Worm (Caenorhabditis elegans) whole organism, L1 larva: ENCODE results near the gene sinh-1.

Experiments used
- C16A3.4 ChIP-seq: fragments of 150-350 bp; optimal IDR thresholded peaks from 2 replicates; lab custom pipeline; 2014; ENCODE audit warnings: missing biosample characterization, missing genetic modification characterization
- aha-1 ChIP-seq: fragments of 150-350 bp; optimal IDR thresholded peaks from 2 replicates; lab custom pipeline; 2014; ENCODE audit warnings: missing biosample characterization, missing genetic modification characterization
- blmp-1 ChIP-seq: fragments of 150-350 bp; optimal IDR thresholded peaks from 2 replicates; lab custom pipeline; 2014; ENCODE audit warnings: missing biosample characterization, missing genetic modification characterization
- ceh-8 ChIP-seq: fragments of 200-800 bp; sonication (Bioruptor generic); optimal IDR thresholded peaks from 2 replicates; lab custom pipeline; 2018; ENCODE audit warnings: mild to moderate bottlenecking, missing genetic modification characterization, moderate library complexity, missing compliant biosample characterization
- ceh-88 ChIP-seq: fragments of 200-800 bp; sonication (Bioruptor generic); IDR thresholded peaks from 2 replicates; pipeline ENCODE4 v1.3.6; 2022; ENCODE audit warnings: missing genetic modification characterization, missing compliant biosample characterization
- ceh-90 ChIP-seq: sonication (generic microtip); optimal IDR thresholded peaks from 2 replicates; lab custom pipeline; 2016; ENCODE audit warnings: missing genetic modification characterization, missing compliant biosample characterization
- dpl-1 ChIP-seq, 3 experiments: fragments of 150-350 bp in 2 of 3; sonication (generic microtip) in 1 of 3; optimal IDR thresholded peaks; 2 replicates each; lab custom pipeline; 2014 to 2017; ENCODE audit warnings: missing biosample characterization in 3 of 3, missing genetic modification characterization in 3 of 3, missing genetic modification reagents in 3 of 3
- efl-1 ChIP-seq, 4 experiments: fragments of 150-350 bp; optimal IDR thresholded peaks in 3 of 4; peaks in 1 of 4; 1 replicate in 1 of 4; 2 replicates in 3 of 4; lab custom pipeline; 2014; ENCODE audit warnings: missing biosample characterization in 2 of 4, missing genetic modification characterization in 2 of 4, missing genetic modification reagents in 2 of 4
- efl-3 ChIP-seq: fragments of 200-800 bp; sonication (Bioruptor generic); optimal IDR thresholded peaks from 2 replicates; lab custom pipeline; 2018; ENCODE audit warnings: mild to moderate bottlenecking, missing genetic modification characterization, missing compliant biosample characterization
- egl-27 ChIP-seq, 2 experiments: fragments of 150-350 bp in 1 of 2; sonication (generic microtip); optimal IDR thresholded peaks; 3 replicates each; lab custom pipeline; 2017 to 2018; ENCODE audit warnings: missing biosample characterization in 2 of 2, missing genetic modification characterization in 2 of 2, missing genetic modification reagents in 2 of 2
- elt-3 ChIP-seq, 6 experiments: fragments of 150-350 bp in 1 of 6; sonication (generic microtip); optimal IDR thresholded peaks; 2 replicates each; lab custom pipeline; 2017 to 2018; ENCODE audit warnings: missing biosample characterization in 6 of 6, missing genetic modification characterization in 6 of 6, inconsistent platforms in 1 of 6
- fkh-10 ChIP-seq: sonication (generic microtip); optimal IDR thresholded peaks from 2 replicates; lab custom pipeline; 2017; ENCODE audit warnings: missing biosample characterization, missing genetic modification reagents, missing genetic modification characterization
- fkh-8 ChIP-seq: sonication (generic microtip); optimal IDR thresholded peaks from 2 replicates; lab custom pipeline; 2016; ENCODE audit warnings: mild to moderate bottlenecking, missing genetic modification characterization, missing compliant biosample characterization
- fos-1 ChIP-seq: fragments of 150-350 bp; optimal IDR thresholded peaks from 2 replicates; lab custom pipeline; 2014; ENCODE audit warnings: missing biosample characterization, missing genetic modification characterization
- grh-1 ChIP-seq: fragments of 200-800 bp; sonication (Bioruptor generic); IDR thresholded peaks from 2 replicates; pipeline ENCODE4 v1.3.6; 2022; ENCODE audit warnings: missing genetic modification reagents, missing genetic modification characterization, missing compliant biosample characterization
- hlh-17 ChIP-seq: fragments of 200-800 bp; sonication (Bioruptor generic); optimal IDR thresholded peaks from 2 replicates; lab custom pipeline; 2018; ENCODE audit warnings: missing genetic modification characterization, mild to moderate bottlenecking, missing compliant biosample characterization, moderate library complexity, borderline replicate concordance
- hlh-4 ChIP-seq: sonication (generic microtip); optimal IDR thresholded peaks from 2 replicates; lab custom pipeline; 2016; ENCODE audit warnings: mild to moderate bottlenecking, missing genetic modification characterization, missing compliant biosample characterization
- jun-1 ChIP-seq: fragments of 150-350 bp; optimal IDR thresholded peaks from 2 replicates; lab custom pipeline; 2014; ENCODE audit warnings: missing biosample characterization, missing genetic modification reagents, missing genetic modification characterization
- lin-13 ChIP-seq: fragments of 150-350 bp; optimal IDR thresholded peaks from 2 replicates; lab custom pipeline; 2014; ENCODE audit warnings: missing biosample characterization, missing genetic modification reagents, missing genetic modification characterization
- lin-14 ChIP-seq: fragments of 200-800 bp; sonication (Bioruptor generic); optimal IDR thresholded peaks from 2 replicates; lab custom pipeline; 2018; ENCODE audit warnings: mild to moderate bottlenecking, missing genetic modification characterization, moderate library complexity, missing compliant biosample characterization
- lin-35 ChIP-seq, 2 experiments: fragments of 150-350 bp; optimal IDR thresholded peaks; 2 replicates each; lab custom pipeline; 2014; ENCODE audit warnings: missing biosample characterization in 2 of 2, missing genetic modification characterization in 2 of 2, missing genetic modification reagents in 2 of 2
- lsy-2 ChIP-seq, 2 experiments: fragments of 150-350 bp; optimal IDR thresholded peaks; 2 replicates each; lab custom pipeline; 2014; ENCODE audit warnings: missing biosample characterization in 2 of 2, missing genetic modification characterization in 2 of 2
- mep-1 ChIP-seq: fragments of 150-350 bp; optimal IDR thresholded peaks from 2 replicates; lab custom pipeline; 2014; ENCODE audit warnings: missing biosample characterization, missing genetic modification characterization
- nhr-20 ChIP-seq: sonication (generic microtip); optimal IDR thresholded peaks from 2 replicates; lab custom pipeline; 2016; ENCODE audit warnings: mild to moderate bottlenecking, missing genetic modification characterization, missing compliant biosample characterization
- nhr-28 ChIP-seq: fragments of 150-350 bp; optimal IDR thresholded peaks from 2 replicates; lab custom pipeline; 2014; ENCODE audit warnings: missing biosample characterization, missing genetic modification characterization
- nhr-47 ChIP-seq: sonication (generic microtip); optimal IDR thresholded peaks from 2 replicates; lab custom pipeline; 2016; ENCODE audit warnings: mild to moderate bottlenecking, missing genetic modification characterization, moderate library complexity, missing compliant biosample characterization
- nhr-71 ChIP-seq: sonication (generic microtip); optimal IDR thresholded peaks from 2 replicates; lab custom pipeline; 2016; ENCODE audit warnings: mild to moderate bottlenecking, missing genetic modification characterization, moderate library complexity, missing compliant biosample characterization
- nhr-77 ChIP-seq: fragments of 150-350 bp; optimal IDR thresholded peaks from 2 replicates; lab custom pipeline; 2014; ENCODE audit warnings: missing biosample characterization, missing genetic modification characterization
- nhr-85 ChIP-seq: sonication (generic microtip); peaks from one replicate; lab custom pipeline; 2016; ENCODE audit warnings: missing genetic modification characterization, inconsistent platforms, missing compliant biosample characterization
- nhr-90 ChIP-seq: sonication (generic microtip); optimal IDR thresholded peaks from 2 replicates; lab custom pipeline; 2016; ENCODE audit warnings: mild to moderate bottlenecking, missing genetic modification characterization, missing compliant biosample characterization; ENCODE audit not compliant: poor library complexity
- pag-3 ChIP-seq: sonication (generic microtip); optimal IDR thresholded peaks from 2 replicates; lab custom pipeline; 2017; ENCODE audit warnings: missing genetic modification characterization, mild to moderate bottlenecking, missing compliant biosample characterization, antibody characterized with exemption, borderline replicate concordance; ENCODE audit not compliant: insufficient read depth
- snu-23 ChIP-seq: sonication (generic microtip); optimal IDR thresholded peaks from 2 replicates; lab custom pipeline; 2016; ENCODE audit warnings: missing genetic modification characterization, missing compliant biosample characterization
- sup-37 ChIP-seq: fragments of 200-800 bp; sonication (Bioruptor generic); optimal IDR thresholded peaks from 2 replicates; lab custom pipeline; 2018; ENCODE audit warnings: mild to moderate bottlenecking, missing genetic modification characterization, missing compliant biosample characterization
- xbp-1 ChIP-seq: sonication (generic microtip); optimal IDR thresholded peaks from 2 replicates; lab custom pipeline; 2016; ENCODE audit warnings: missing genetic modification characterization, missing compliant biosample characterization
- ztf-4 ChIP-seq: fragments of 150-350 bp; optimal IDR thresholded peaks from 2 replicates; lab custom pipeline; 2014; ENCODE audit warnings: missing biosample characterization, missing genetic modification characterization

sinh-1 gene

DNA sequence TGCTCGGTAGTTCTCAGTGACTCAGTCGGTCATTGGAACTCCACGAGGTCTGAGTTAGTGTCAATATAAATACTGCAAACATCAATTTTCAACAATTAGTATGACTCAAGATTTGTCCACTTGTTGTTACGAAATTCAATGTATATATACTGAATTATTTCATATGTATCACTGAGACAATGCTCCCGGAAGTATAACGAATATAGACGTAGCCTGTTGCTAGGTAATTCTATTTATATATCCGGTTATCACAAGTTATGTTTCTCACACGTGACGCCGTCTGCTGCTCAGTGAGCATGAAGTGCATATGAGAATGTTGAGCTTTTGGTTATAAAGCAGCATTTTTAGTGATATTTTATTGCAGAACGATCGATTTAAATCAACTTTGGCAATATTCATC lies 32.4 kb downstream of the sinh-1 start:
- TF ChIP-seq jun-1 (tag; lab: Kevin White, UChicago) (no peak), hlh-17 (GFP tag; lab: Kevin White, UChicago) (no peak), nhr-71 (tag; lab: Kevin White, UChicago) (peak; percentile 42), fkh-8 (tag; lab: Kevin White, UChicago) (peak; percentile 83), nhr-47 (peak; percentile 29), ztf-4 (tag; lab: Kevin White, UChicago) (no peak), nhr-77 (tag; lab: Kevin White, UChicago) (no peak), mep-1 (tag; lab: Kevin White, UChicago) (no peak), fos-1 (tag; lab: Kevin White, UChicago) (no peak), grh-1 (GFP tag; lab: Robert Waterston, UW) (no peak), egl-27 (tag; optimal IDR thresholded peaks at IDR 0.05; lab: Kevin White, UChicago) (no peak), ceh-8 (GFP tag; lab: Kevin White, UChicago) (peak; percentile 58)

DNA sequence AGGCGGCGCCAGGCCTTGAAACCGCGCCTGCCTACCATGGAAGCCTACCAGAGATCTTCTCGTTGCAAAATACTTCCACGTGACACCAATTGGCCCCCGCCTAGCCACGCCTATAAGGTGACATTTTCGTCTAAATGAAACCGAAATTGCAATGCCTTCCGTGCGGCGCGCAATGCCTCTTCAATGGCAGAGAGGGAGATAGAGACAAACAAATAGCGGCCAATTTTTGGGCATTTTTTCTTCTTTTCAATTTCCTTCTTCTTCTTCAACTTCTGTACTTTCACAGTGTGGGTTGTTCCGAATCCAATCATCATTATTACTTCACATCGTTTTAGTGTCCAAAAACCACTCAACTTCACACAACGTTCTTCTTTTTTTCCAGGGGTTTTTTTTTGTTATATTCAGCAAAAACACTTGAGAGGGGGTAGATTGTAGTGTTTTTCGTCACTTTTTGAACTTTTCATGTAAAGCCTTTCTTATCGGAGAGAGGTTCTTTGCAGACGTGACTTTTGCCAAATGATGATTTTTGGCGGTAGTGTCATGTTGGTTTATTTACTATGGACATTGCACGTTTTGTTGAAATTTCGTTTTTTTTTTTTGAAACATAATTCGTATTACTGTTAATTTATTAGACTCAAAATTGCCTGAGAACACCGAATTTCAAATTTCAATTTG lies 33.2 kb downstream of the sinh-1 start:
- TF ChIP-seq sup-37 = no peak
- TF ChIP-seq blmp-1 (tag; lab: Kevin White, UChicago) = peak; percentile 85
- TF ChIP-seq nhr-20 (tag; lab: Kevin White, UChicago) = peak; percentile 22
- no peak for TF ChIP-seq ceh-90 (tag; lab: Kevin White, UChicago)
- TF ChIP-seq nhr-90 (tag; lab: Kevin White, UChicago) = peak; percentile 20
- no peak for TF ChIP-seq nhr-28 (tag; lab: Kevin White, UChicago)
- peak; percentile 14 for TF ChIP-seq nhr-71 (tag; lab: Kevin White, UChicago)
- no peak for TF ChIP-seq hlh-4 (tag; lab: Kevin White, UChicago)
- TF ChIP-seq nhr-85 = peak; percentile 68
- peak; percentile 23 for TF ChIP-seq snu-23
- TF ChIP-seq mep-1 (tag; lab: Kevin White, UChicago) = peak; percentile 34
- peak; percentile 72 for TF ChIP-seq pag-3 (tag; lab: Kevin White, UChicago)

DNA sequence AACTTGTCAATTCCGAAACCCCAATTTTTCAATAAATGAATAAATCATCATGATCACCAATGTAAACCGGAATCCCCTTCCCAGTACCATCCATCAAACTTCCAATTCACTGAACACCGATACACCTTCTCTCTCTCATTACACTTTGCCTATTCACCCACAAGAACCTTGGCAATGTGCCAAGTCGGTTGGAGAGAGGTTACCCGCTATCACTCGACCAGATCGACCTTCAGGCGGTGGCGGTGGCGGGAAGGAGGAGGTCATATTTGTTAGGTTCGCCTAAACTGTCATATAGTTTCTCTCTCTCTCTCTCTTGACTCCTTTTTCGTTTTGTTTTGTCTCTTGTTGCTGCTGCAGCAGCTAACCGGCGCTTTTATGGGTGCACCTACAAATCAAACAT lies 34.5 kb downstream of the sinh-1 start:
- TF ChIP-seq nhr-20 (tag; lab: Kevin White, UChicago) (peak; percentile 56), aha-1 (tag; lab: Kevin White, UChicago) (no peak), egl-27 (tag; optimal IDR thresholded peaks at IDR 0.05; lab: Kevin White, UChicago) (peak in 1 of 2 experiments; percentile 20), ceh-88 (GFP tag; lab: Robert Waterston, UW) (no peak), xbp-1 (tag; lab: Kevin White, UChicago) (peak; percentile 12), lsy-2 (tag; optimal IDR thresholded peaks at IDR 0.05; lab: Kevin White, UChicago) (peak in 1 of 2 experiments; percentile 20), nhr-71 (tag; lab: Kevin White, UChicago) (peak; percentile 51), blmp-1 (tag; lab: Kevin White, UChicago) (peak; percentile 77), nhr-85 (peak; percentile 95), efl-1 (optimal IDR thresholded peaks at IDR 0.05; lab: Kevin White, UChicago) (peak in 1 of 2 experiments; percentile 9), efl-1 (GFP tag; optimal IDR thresholded peaks at IDR 0.05 in 1 of 2; lab: Kevin White, UChicago) (no peak), mep-1 (tag; lab: Kevin White, UChicago) (peak; percentile 3), grh-1 (GFP tag; lab: Robert Waterston, UW) (peak; percentile 71), dpl-1 (GFP tag; optimal IDR thresholded peaks at IDR 0.05; lab: Kevin White, UChicago) (peak; percentile 9 to 36 (median 32)), lin-14 (peak; percentile 75), nhr-47 (peak; percentile 33), elt-3 (tag; optimal IDR thresholded peaks at IDR 0.05; lab: Kevin White, UChicago) (peak in 4 of 6 experiments; percentile 19 to 56 (median 48)), efl-3 (no peak), ceh-90 (tag; lab: Kevin White, UChicago) (no peak), snu-23 (peak; percentile 37), C16A3.4 (tag; lab: Kevin White, UChicago) (peak; percentile 32), nhr-90 (tag; lab: Kevin White, UChicago) (peak; percentile 69), lin-35 (GFP tag; optimal IDR thresholded peaks at IDR 0.05; lab: Kevin White, UChicago) (peak; percentile 38 to 46), lin-13 (GFP tag; lab: Kevin White, UChicago) (no peak), jun-1 (tag; lab: Kevin White, UChicago) (peak; percentile 16), fkh-10 (GFP tag; lab: Kevin White, UChicago) (no peak)
